Worm (Caenorhabditis elegans): ENCODE measurements around the gene T28H10.1.

T28H10.1 gene

ce11 chrV:12533635-12534150 is 30.1 kb downstream of the T28H10.1 start:
- TF ChIP-seq nhr-85 (tag) (peak; percentile 75), lin-14 (GFP tag; optimal IDR thresholded peaks at IDR 0.05) (peak; percentile 49), blmp-1 (tag; optimal IDR thresholded peaks at IDR 0.05) (peak; percentile 92), rnt-1 (tag; optimal IDR thresholded peaks at IDR 0.05) (peak; percentile 7), sptf-1 (tag; optimal IDR thresholded peaks at IDR 0.05) (no peak), nhr-20 (tag; optimal IDR thresholded peaks at IDR 0.05) (peak; percentile 23), efl-1 (optimal IDR thresholded peaks at IDR 0.05) (no peak), efl-1 (GFP tag; optimal IDR thresholded peaks at IDR 0.05 in 1 of 2) (peak in 1 of 2 experiments; percentile 22), elt-3 (tag; optimal IDR thresholded peaks at IDR 0.05) (peak in 5 of 6 experiments; percentile 63 to 86 (median 80)), C04F5.9 (tag; optimal IDR thresholded peaks at IDR 0.05) (no peak), nhr-84 (tag; optimal IDR thresholded peaks at IDR 0.05) (no peak)

- TF ChIP-seq elt-2 (tag; optimal IDR thresholded peaks at IDR 0.05) (no peak), nhr-76 (tag; optimal IDR thresholded peaks at IDR 0.05) (no peak), lir-3 (tag; optimal IDR thresholded peaks at IDR 0.05; ENCODE audit: poor library complexity) (no peak), lin-13 (GFP tag; optimal IDR thresholded peaks at IDR 0.05) (no peak), aha-1 (tag; optimal IDR thresholded peaks at IDR 0.05) (no peak), tlp-1 (tag; optimal IDR thresholded peaks at IDR 0.05) (no peak), tbx-2 (tag; optimal IDR thresholded peaks at IDR 0.05) (no peak), lin-39 (tag; optimal IDR thresholded peaks at IDR 0.05) (no peak)
Observed at ce11 chrV:12534941-12535340, 31.3 kb downstream of the T28H10.1 start.

ce11 chrV:12536409-12537038 is 32.9 kb downstream of the T28H10.1 start:
- TF ChIP-seq mep-1 (tag; optimal IDR thresholded peaks at IDR 0.05) (peak; percentile 27), snpc-4 (tag; optimal IDR thresholded peaks at IDR 0.05) (no peak), nhr-11 (tag; optimal IDR thresholded peaks at IDR 0.05) (no peak), jun-1 (tag; optimal IDR thresholded peaks at IDR 0.05) (no peak), nhr-20 (tag; optimal IDR thresholded peaks at IDR 0.05) (peak; percentile 47), unc-30 (tag; optimal IDR thresholded peaks at IDR 0.05) (no peak), snu-23 (GFP tag; optimal IDR thresholded peaks at IDR 0.05) (peak; percentile 21), lin-14 (GFP tag; optimal IDR thresholded peaks at IDR 0.05) (peak; percentile 59), elt-2 (tag; optimal IDR thresholded peaks at IDR 0.05) (no peak), ces-1 (GFP tag; optimal IDR thresholded peaks at IDR 0.05) (no peak), nhr-85 (tag) (peak; percentile 78), grh-1 (GFP tag; IDR thresholded peaks at IDR 0.05) (no peak), unc-98 (GFP tag; IDR thresholded peaks at IDR 0.05) (no peak), aha-1 (tag; optimal IDR thresholded peaks at IDR 0.05) (no peak), blmp-1 (tag; optimal IDR thresholded peaks at IDR 0.05) (peak; percentile 54), C34B4.2 (tag; optimal IDR thresholded peaks at IDR 0.05) (no peak), isw-1 (GFP tag; IDR thresholded peaks at IDR 0.05) (no peak), nhr-19 (GFP tag; conservative IDR thresholded peaks at IDR 0.05) (no peak), pax-3 (tag; optimal IDR thresholded peaks at IDR 0.05) (no peak), nhr-71 (tag; optimal IDR thresholded peaks at IDR 0.05) (peak; percentile 3), hlh-4 (tag; optimal IDR thresholded peaks at IDR 0.05) (no peak), efl-3 (GFP tag; optimal IDR thresholded peaks at IDR 0.05) (no peak), aly-2 (tag; optimal IDR thresholded peaks at IDR 0.05) (no peak), elt-3 (tag; optimal IDR thresholded peaks at IDR 0.05) (peak in 1 of 6 experiments; percentile 26)

- TF ChIP-seq ces-1 (GFP tag; optimal IDR thresholded peaks at IDR 0.05) (no peak), lir-3 (tag; optimal IDR thresholded peaks at IDR 0.05; ENCODE audit: poor library complexity) (no peak), nhr-11 (tag; optimal IDR thresholded peaks at IDR 0.05) (no peak), nhr-90 (tag; optimal IDR thresholded peaks at IDR 0.05; ENCODE audit: poor library complexity) (no peak), nhr-237 (tag; optimal IDR thresholded peaks at IDR 0.05) (no peak), pqm-1 (tag; optimal IDR thresholded peaks at IDR 0.05) (no peak), ama-1 (optimal IDR thresholded peaks at IDR 0.05) (no peak), aha-1 (tag; optimal IDR thresholded peaks at IDR 0.05) (no peak), nhr-47 (tag; optimal IDR thresholded peaks at IDR 0.05) (no peak), ceh-82 (tag; optimal IDR thresholded peaks at IDR 0.05) (no peak)
Observed at ce11 chrV:12537505-12537904, 33.9 kb downstream of the T28H10.1 start.

All from whole organism, L1 larva.